Fruit fly (Drosophila melanogaster): ENCODE results near the gene eIF4EHP.
A peak's percentile ranks its signal among the peaks of the same experiment; 100 is the strongest.

The eIF4EHP gene

dm6 chr3R:24093430-24093829, 15.3 kb downstream of the eIF4EHP start (continued):
- TF ChIP-seq CG10431 (GFP tag; optimal IDR thresholded peaks at IDR 0.05) (no peak), run (tag; optimal IDR thresholded peaks at IDR 0.05) (no peak), Asciz (GFP tag; optimal IDR thresholded peaks at IDR 0.05) (peak; percentile 8), Xbp1 (GFP tag; optimal IDR thresholded peaks at IDR 0.05) (peak; percentile 38), slbo (GFP tag; IDR thresholded peaks at IDR 0.05) (peak; percentile 32; the same call in 1 of the 2 replicates), CG13296 (GFP tag; optimal IDR thresholded peaks at IDR 0.05) (no peak), CG3163 (GFP tag; optimal IDR thresholded peaks at IDR 0.05) (no peak), schlank (tag; optimal IDR thresholded peaks at IDR 0.05) (no peak), nerfin-1 (tag; optimal IDR thresholded peaks at IDR 0.05) (no peak), CG7357 (GFP tag; IDR thresholded peaks at IDR 0.05) (no peak), CG11456 (GFP tag; IDR thresholded peaks at IDR 0.05) (no peak), Hr51 (GFP tag; optimal IDR thresholded peaks at IDR 0.05) (peak in 1 of 2 experiments; percentile 52), Dp (GFP tag; optimal IDR thresholded peaks at IDR 0.05) (no peak), grau (tag; optimal IDR thresholded peaks at IDR 0.05) (peak; percentile 63), Usf (GFP tag; optimal IDR thresholded peaks at IDR 0.05) (no peak), sd (tag; optimal IDR thresholded peaks at IDR 0.05) (no peak), Lim3 (GFP tag; IDR thresholded peaks at IDR 0.05) (no peak), Pdp1 (GFP tag; optimal IDR thresholded peaks at IDR 0.05) (peak in 1 of 2 experiments; percentile 16), Spps (tag; optimal IDR thresholded peaks at IDR 0.05) (no peak), CG9727 (GFP tag; optimal IDR thresholded peaks at IDR 0.05) (peak; percentile 22), CG7786 (GFP tag; optimal IDR thresholded peaks at IDR 0.05) (no peak), Fer1 (GFP tag; optimal IDR thresholded peaks at IDR 0.05) (peak; percentile 26), CG32772 (GFP tag; IDR thresholded peaks at IDR 0.05) (no peak), zf30C (GFP tag; optimal IDR thresholded peaks at IDR 0.05) (peak; percentile 4), CG1024 (GFP tag; IDR thresholded peaks at IDR 0.05) (no peak), CoRest (tag; optimal IDR thresholded peaks at IDR 0.05) (peak; percentile 49), lilli (GFP tag; optimal IDR thresholded peaks at IDR 0.05) (peak; percentile 11), CG15269 (tag; optimal IDR thresholded peaks at IDR 0.05) (peak; percentile 62), usp (GFP tag; optimal IDR thresholded peaks at IDR 0.05) (no peak), CG18599 (GFP tag; optimal IDR thresholded peaks at IDR 0.05) (peak; percentile 26), CG8924 (tag; optimal IDR thresholded peaks at IDR 0.05) (peak; percentile 31), kay (GFP tag; optimal IDR thresholded peaks at IDR 0.05) (no peak), CG15073 (GFP tag; optimal IDR thresholded peaks at IDR 0.05) (no peak), row (GFP tag; IDR thresholded peaks at IDR 0.05) (peak; percentile 26; the same call in 2 of the 3 replicates), CG42726 (GFP tag; IDR thresholded peaks at IDR 0.05; ENCODE audit: partially characterized antibody) (no peak), CG18619 (GFP tag; optimal IDR thresholded peaks at IDR 0.05) (peak; percentile 36), nmo (GFP tag; optimal IDR thresholded peaks at IDR 0.05) (peak; percentile 6), CG11504 (tag; optimal IDR thresholded peaks at IDR 0.05) (peak; percentile 66), Hand (GFP tag; optimal IDR thresholded peaks at IDR 0.05) (peak; percentile 38), NC2α (GFP tag; optimal IDR thresholded peaks at IDR 0.05) (no peak), gce (GFP tag; IDR thresholded peaks at IDR 0.05) (no peak), onecut (GFP tag; IDR thresholded peaks at IDR 0.05) (no peak), tup (GFP tag; optimal IDR thresholded peaks at IDR 0.05) (no peak), vvl (GFP tag; IDR thresholded peaks at IDR 0.05) (peak; percentile 17; the same call in 1 of the 2 replicates), CG13287 (GFP tag; IDR thresholded peaks at IDR 0.05; ENCODE audit: partially characterized antibody) (no peak), CG1602 (GFP tag; optimal IDR thresholded peaks at IDR 0.05) (no peak), CG3281 (GFP tag; optimal IDR thresholded peaks at IDR 0.05) (peak; percentile 14), stc (GFP tag; IDR thresholded peaks at IDR 0.05) (no peak), Oli (tag; optimal IDR thresholded peaks at IDR 0.05) (peak; percentile 38), odd (GFP tag; optimal IDR thresholded peaks at IDR 0.05) (peak; percentile 39)
